Worm (Caenorhabditis elegans): Measurements from ENCODE around the gene ZK822.1.

ZK822.1 gene

DNA sequence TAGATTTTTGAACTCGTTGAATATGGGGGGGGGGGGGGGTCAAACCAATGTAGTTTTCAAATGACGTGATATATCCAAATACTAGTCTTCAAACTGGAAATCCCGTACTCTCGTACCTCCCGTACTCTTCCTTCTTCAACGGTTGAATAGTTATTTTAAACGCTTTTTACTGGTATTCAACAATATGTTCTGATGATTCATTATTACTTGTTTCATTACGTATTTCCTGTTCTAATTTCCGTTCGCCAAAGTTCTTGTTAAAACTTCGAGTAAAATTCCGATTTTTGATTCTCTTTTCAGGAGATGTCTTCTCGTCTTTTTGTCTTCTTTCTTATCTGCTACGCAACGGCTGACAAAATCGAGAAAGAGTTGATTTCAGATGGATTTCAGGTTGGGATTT is 8.6 kb upstream of the ZK822.1 start, which contains the start of gene nhx-9:
TSS of gene nhx-9 (plus strand) at position 301 of the 400 bp plus-strand sequence.
- TF ChIP-seq scrt-1 (GFP tag; IDR thresholded peaks at IDR 0.05) (no peak), B0310.2 (tag; optimal IDR thresholded peaks at IDR 0.05) (no peak), tbx-37 (GFP tag; conservative IDR thresholded peaks at IDR 0.05) (no peak)

- TF ChIP-seq aly-1 (tag; optimal IDR thresholded peaks at IDR 0.05), result peak; percentile 48
- peak; percentile 81 for TF ChIP-seq scrt-1 (GFP tag; IDR thresholded peaks at IDR 0.05)
- TF ChIP-seq hnd-1 (tag; optimal IDR thresholded peaks at IDR 0.05), result peak; percentile 31
- peak; percentile 84 for TF ChIP-seq flt-1 (GFP tag; IDR thresholded peaks at IDR 0.05)
- TF ChIP-seq hmg-4 (GFP tag; optimal IDR thresholded peaks at IDR 0.05), result no peak
- TF ChIP-seq ets-7 (tag; optimal IDR thresholded peaks at IDR 0.05), result no peak
- TF ChIP-seq ama-1 (optimal IDR thresholded peaks at IDR 0.05), result no peak
- peak; percentile 37 for TF ChIP-seq F13C5.2 (tag; optimal IDR thresholded peaks at IDR 0.05)
- peak; percentile 69 for TF ChIP-seq tbx-11 (GFP tag; IDR thresholded peaks at IDR 0.05)
- TF ChIP-seq B0310.2 (tag; optimal IDR thresholded peaks at IDR 0.05), result peak; percentile 50
- TF ChIP-seq ceh-36 (tag; optimal IDR thresholded peaks at IDR 0.05), result peak; percentile 64
- peak; percentile 82 for TF ChIP-seq pes-1 (GFP tag; IDR thresholded peaks at IDR 0.05)
- TF ChIP-seq ceh-13 (GFP tag; optimal IDR thresholded peaks at IDR 0.05), result peak; percentile 56
- TF ChIP-seq tra-4 (tag; optimal IDR thresholded peaks at IDR 0.05), result no peak
- 0 out of 2 replicates have a peak, but pooled peaks have one; percentile 74 for TF ChIP-seq sea-1 (GFP tag; conservative IDR thresholded peaks at IDR 0.05)
- TF ChIP-seq hmbx-1 (tag; optimal IDR thresholded peaks at IDR 0.05), result no peak
- TF ChIP-seq tbx-37 (GFP tag; conservative IDR thresholded peaks at IDR 0.05), result peak; percentile 55
Measured at ce11 chrIV:11928388-11928787, 6.5 kb upstream of the ZK822.1 start.

ce11 chrIV:11925346-11926075 is 3.6 kb upstream of the ZK822.1 start, which contains the start of the genes srlf-33 and srlf-32:
Gene srlf-33 (minus strand): TSS chrIV:11925446.
Gene srlf-32 (plus strand): TSS chrIV:11926025.
- TF ChIP-seq flt-1 (GFP tag; IDR thresholded peaks at IDR 0.05) (no peak), tbx-11 (GFP tag; IDR thresholded peaks at IDR 0.05) (no peak), F13C5.2 (tag; optimal IDR thresholded peaks at IDR 0.05) (no peak), ama-1 (optimal IDR thresholded peaks at IDR 0.05) (no peak), hmg-4 (GFP tag; optimal IDR thresholded peaks at IDR 0.05) (no peak), ets-7 (tag; optimal IDR thresholded peaks at IDR 0.05) (no peak), hnd-1 (tag; optimal IDR thresholded peaks at IDR 0.05) (no peak), ceh-36 (tag; optimal IDR thresholded peaks at IDR 0.05) (no peak), B0310.2 (tag; optimal IDR thresholded peaks at IDR 0.05) (no peak), hmbx-1 (tag; optimal IDR thresholded peaks at IDR 0.05) (no peak), tra-4 (tag; optimal IDR thresholded peaks at IDR 0.05) (no peak), ceh-13 (GFP tag; optimal IDR thresholded peaks at IDR 0.05) (no peak), tbx-37 (GFP tag; conservative IDR thresholded peaks at IDR 0.05) (no peak)

DNA sequence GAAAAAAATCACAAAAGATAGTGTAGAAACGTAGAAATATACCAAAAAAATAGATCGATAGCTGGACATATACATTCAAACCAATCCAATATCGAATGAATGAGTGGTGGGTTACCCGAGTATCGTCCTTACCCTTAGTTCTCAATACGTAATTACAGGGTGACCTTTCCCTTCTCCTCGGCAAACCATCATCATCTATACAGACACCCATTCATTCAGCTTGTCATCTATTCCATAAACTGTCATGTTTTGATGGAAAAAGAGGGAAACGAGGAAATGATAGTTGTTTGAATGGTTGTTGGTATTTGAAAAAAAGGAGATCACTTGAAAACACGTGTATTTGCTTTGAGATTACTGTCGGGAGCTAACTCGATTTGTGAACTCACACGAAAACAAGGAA is 2.2 kb upstream of the ZK822.1 start:
- TF ChIP-seq sea-1 (GFP tag; conservative IDR thresholded peaks at IDR 0.05), result no peak
- no peak for TF ChIP-seq ceh-13 (GFP tag; optimal IDR thresholded peaks at IDR 0.05)
- TF ChIP-seq B0310.2 (tag; optimal IDR thresholded peaks at IDR 0.05), result no peak
- TF ChIP-seq F13C5.2 (tag; optimal IDR thresholded peaks at IDR 0.05), result no peak
- TF ChIP-seq ama-1 (optimal IDR thresholded peaks at IDR 0.05), result no peak
- TF ChIP-seq ceh-36 (tag; optimal IDR thresholded peaks at IDR 0.05), result no peak
- no peak for TF ChIP-seq ets-7 (tag; optimal IDR thresholded peaks at IDR 0.05)
- TF ChIP-seq hnd-1 (tag; optimal IDR thresholded peaks at IDR 0.05), result no peak
- TF ChIP-seq flt-1 (GFP tag; IDR thresholded peaks at IDR 0.05), result no peak
- TF ChIP-seq aly-1 (tag; optimal IDR thresholded peaks at IDR 0.05), result no peak
- TF ChIP-seq tbx-37 (GFP tag; conservative IDR thresholded peaks at IDR 0.05), result no peak
- TF ChIP-seq pes-1 (GFP tag; IDR thresholded peaks at IDR 0.05), result no peak
- no peak for TF ChIP-seq hmg-4 (GFP tag; optimal IDR thresholded peaks at IDR 0.05)
- no peak for TF ChIP-seq tra-4 (tag; optimal IDR thresholded peaks at IDR 0.05)
- TF ChIP-seq hmbx-1 (tag; optimal IDR thresholded peaks at IDR 0.05), result no peak
- TF ChIP-seq tbx-11 (GFP tag; IDR thresholded peaks at IDR 0.05), result no peak
- TF ChIP-seq scrt-1 (GFP tag; IDR thresholded peaks at IDR 0.05), result no peak

- TF ChIP-seq flt-1 (GFP tag; IDR thresholded peaks at IDR 0.05) (no peak), tbx-37 (GFP tag; conservative IDR thresholded peaks at IDR 0.05) (no peak), scrt-1 (GFP tag; IDR thresholded peaks at IDR 0.05) (no peak), F13C5.2 (tag; optimal IDR thresholded peaks at IDR 0.05) (no peak), tbx-11 (GFP tag; IDR thresholded peaks at IDR 0.05) (no peak), B0310.2 (tag; optimal IDR thresholded peaks at IDR 0.05) (no peak), hmbx-1 (tag; optimal IDR thresholded peaks at IDR 0.05) (no peak), sea-1 (GFP tag; conservative IDR thresholded peaks at IDR 0.05) (no peak), ets-7 (tag; optimal IDR thresholded peaks at IDR 0.05) (no peak), hmg-4 (GFP tag; optimal IDR thresholded peaks at IDR 0.05) (no peak)
Measured at ce11 chrIV:11923074-11923473, 1.1 kb upstream of the ZK822.1 start, which contains the start of gene srlf-31. Gene srlf-31 (minus strand): TSS chrIV:11923174.

- no peak for TF ChIP-seq tbx-11 (GFP tag; IDR thresholded peaks at IDR 0.05)
- no peak for TF ChIP-seq aly-1 (tag; optimal IDR thresholded peaks at IDR 0.05)
- TF ChIP-seq tra-4 (tag; optimal IDR thresholded peaks at IDR 0.05), result no peak
- no peak for TF ChIP-seq ceh-36 (tag; optimal IDR thresholded peaks at IDR 0.05)
- TF ChIP-seq sea-1 (GFP tag; conservative IDR thresholded peaks at IDR 0.05), result no peak
- no peak for TF ChIP-seq hnd-1 (tag; optimal IDR thresholded peaks at IDR 0.05)
- TF ChIP-seq ets-7 (tag; optimal IDR thresholded peaks at IDR 0.05), result no peak
Measured at ce11 chrIV:11919067-11919466, 2.9 kb downstream of the ZK822.1 start.

DNA sequence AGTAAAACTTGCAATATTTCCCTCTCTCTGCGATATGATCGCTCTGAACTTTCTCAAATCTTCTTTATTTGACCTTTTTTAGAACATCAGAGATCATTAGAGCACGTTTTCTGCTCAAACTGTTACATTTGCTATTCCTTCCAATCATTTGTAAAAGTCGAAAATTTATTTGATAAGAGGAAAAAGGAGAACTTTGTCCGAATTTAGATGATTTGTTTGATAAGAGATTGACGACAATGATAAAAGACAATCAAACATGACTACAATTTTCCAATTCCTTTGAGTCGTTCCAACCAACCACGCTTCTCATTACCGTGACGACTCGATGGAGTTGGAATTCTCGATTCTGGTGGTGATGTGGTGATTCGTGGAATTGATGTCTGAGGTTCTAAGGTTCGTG is 4.0 kb downstream of the ZK822.1 start:
- TF ChIP-seq ceh-36 (tag; optimal IDR thresholded peaks at IDR 0.05), result no peak
- no peak for TF ChIP-seq scrt-1 (GFP tag; IDR thresholded peaks at IDR 0.05)
- TF ChIP-seq aly-1 (tag; optimal IDR thresholded peaks at IDR 0.05), result no peak
- TF ChIP-seq tbx-37 (GFP tag; conservative IDR thresholded peaks at IDR 0.05), result no peak
- TF ChIP-seq ama-1 (optimal IDR thresholded peaks at IDR 0.05), result no peak
- TF ChIP-seq F13C5.2 (tag; optimal IDR thresholded peaks at IDR 0.05), result no peak
- no peak for TF ChIP-seq tra-4 (tag; optimal IDR thresholded peaks at IDR 0.05)
- no peak for TF ChIP-seq flt-1 (GFP tag; IDR thresholded peaks at IDR 0.05)
- no peak for TF ChIP-seq pes-1 (GFP tag; IDR thresholded peaks at IDR 0.05)
- no peak for TF ChIP-seq hmg-4 (GFP tag; optimal IDR thresholded peaks at IDR 0.05)
- TF ChIP-seq ceh-13 (GFP tag; optimal IDR thresholded peaks at IDR 0.05), result no peak
- TF ChIP-seq B0310.2 (tag; optimal IDR thresholded peaks at IDR 0.05), result no peak

All from whole organism, early embryonic.